Fruit fly (Drosophila melanogaster): ENCODE results near the gene CG33654.

DNA sequence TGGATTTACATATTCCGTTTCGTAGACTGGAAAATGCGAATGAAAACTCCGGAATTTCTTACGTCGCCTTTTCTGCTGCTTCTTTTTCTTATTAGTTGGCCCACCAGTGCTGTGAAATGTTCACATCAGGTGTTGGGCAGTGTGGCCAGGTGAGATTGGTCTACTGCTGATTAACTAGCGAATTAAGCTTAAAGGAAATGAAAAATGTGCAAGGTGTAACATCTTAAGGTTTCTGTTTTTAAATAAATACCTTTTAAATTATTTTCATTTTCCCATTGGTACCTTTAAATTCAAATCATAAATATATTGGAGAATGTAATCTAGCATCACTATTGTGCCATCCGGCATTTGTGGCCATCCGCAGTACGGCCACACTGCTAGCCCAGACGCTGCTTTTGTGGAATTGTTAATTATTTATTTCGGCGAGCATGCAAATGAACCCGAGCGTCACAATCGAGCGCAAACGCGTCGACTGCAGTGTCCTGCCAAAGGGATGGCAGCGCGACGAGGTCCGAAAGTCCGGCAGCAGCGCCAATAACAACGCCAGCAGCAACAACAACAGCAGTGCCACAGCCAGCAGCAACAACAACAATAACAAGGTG, 23.5 kb downstream of the CG33654 start, which contains the start of the genes AP-1mu and MBD-like:
- TF ChIP-seq CG12768 (GFP tag; optimal IDR thresholded peaks at IDR 0.05) (peak; percentile 74), CG1620 (GFP tag; optimal IDR thresholded peaks at IDR 0.05) (peak; percentile 91), CG5204 (GFP tag; optimal IDR thresholded peaks at IDR 0.05) (no peak), cic (GFP tag; optimal IDR thresholded peaks at IDR 0.05) (peak; percentile 41), pad (GFP tag; optimal IDR thresholded peaks at IDR 0.05) (peak; percentile 71), Crg-1 (GFP tag; optimal IDR thresholded peaks at IDR 0.05) (peak; percentile 86)

Data from whole organism, adult.